Fruit fly (Drosophila melanogaster) whole organism, embryonic: Measurements from ENCODE around the gene Atg5.

Source experiments
- B-H1 ChIP-seq: fragments of 200-800 bp; sonication (Bioruptor generic); IDR thresholded peaks from 3 replicates; pipeline ENCODE4 v1.3.6; 2022; ENCODE audit warnings: missing biosample characterization, missing genetic modification characterization
- CG1024 ChIP-seq: fragments of 200-800 bp; sonication (Bioruptor generic); IDR thresholded peaks from 2 replicates; pipeline ENCODE4 v1.3.6; 2022; ENCODE audit warnings: missing biosample characterization, missing genetic modification characterization
- CG11085 ChIP-seq: fragments of 200-800 bp; sonication (Bioruptor generic); IDR thresholded peaks from 2 replicates; pipeline ENCODE4 v1.3.6; 2022; ENCODE audit warnings: missing biosample characterization, missing genetic modification characterization
- CG12744 ChIP-seq: fragments of 200-800 bp; sonication (Bioruptor generic); optimal IDR thresholded peaks from 2 replicates; lab custom pipeline; 2016; ENCODE audit warnings: missing biosample characterization, missing genetic modification characterization
- CG12942 ChIP-seq: fragments of 200-800 bp; sonication (Bioruptor generic); optimal IDR thresholded peaks from 3 replicates; lab custom pipeline; 2016; ENCODE audit warnings: missing biosample characterization, missing genetic modification characterization
- CG13287 ChIP-seq: fragments of 200-800 bp; sonication (Bioruptor generic); IDR thresholded peaks from 2 replicates; pipeline ENCODE4 v1.3.6; 2022; ENCODE audit warnings: missing biosample characterization, missing genetic modification characterization; ENCODE audit not compliant: partially characterized antibody
- CG14860 ChIP-seq: fragments of 200-800 bp; sonication (Bioruptor generic); IDR thresholded peaks from 3 replicates; pipeline ENCODE4 v1.3.6; 2022; ENCODE audit warnings: missing biosample characterization, missing genetic modification characterization; ENCODE audit not compliant: partially characterized antibody
- CG15601 ChIP-seq: fragments of 200-800 bp; sonication (Bioruptor generic); optimal IDR thresholded peaks from 3 replicates; lab custom pipeline; 2019; ENCODE audit warnings: missing biosample characterization, mild to moderate bottlenecking, missing genetic modification characterization, moderate library complexity
- CG17568 ChIP-seq: fragments of 200-800 bp; sonication (Bioruptor generic); optimal IDR thresholded peaks from 2 replicates; lab custom pipeline; 2018; ENCODE audit warnings: missing biosample characterization, mild to moderate bottlenecking, missing genetic modification characterization, moderate library complexity
- CG17829 ChIP-seq: fragments of 200-800 bp; optimal IDR thresholded peaks from 2 replicates; lab custom pipeline; 2019; ENCODE audit warnings: missing biosample characterization, mild to moderate bottlenecking, missing genetic modification characterization, moderate library complexity
- CG30431 ChIP-seq: fragments of 200-800 bp; sonication (Bioruptor generic); optimal IDR thresholded peaks from 2 replicates; lab custom pipeline; 2017; ENCODE audit warnings: missing biosample characterization, missing genetic modification characterization
- CG3163 ChIP-seq: fragments of 200-800 bp; sonication (Bioruptor generic); optimal IDR thresholded peaks from 3 replicates; lab custom pipeline; 2016; ENCODE audit warnings: missing biosample characterization, missing genetic modification characterization
- CG34224 ChIP-seq: fragments of 200-800 bp; sonication (Bioruptor generic); IDR thresholded peaks from 3 replicates; pipeline ENCODE4 v1.3.6; 2022; ENCODE audit warnings: missing biosample characterization, missing genetic modification characterization; ENCODE audit not compliant: partially characterized antibody
- CG4707 ChIP-seq: fragments of 200-800 bp; sonication (Bioruptor generic); optimal IDR thresholded peaks from 2 replicates; lab custom pipeline; 2018; ENCODE audit warnings: missing biosample characterization, mild to moderate bottlenecking, missing genetic modification characterization, moderate library complexity
- CG7556 ChIP-seq: fragments of 200-800 bp; sonication (Bioruptor generic); optimal IDR thresholded peaks from 2 replicates; lab custom pipeline; 2017; ENCODE audit warnings: missing biosample characterization, mild to moderate bottlenecking, missing genetic modification characterization
- CG7963 ChIP-seq: fragments of 200-800 bp; sonication (Bioruptor generic); IDR thresholded peaks from 3 replicates; pipeline ENCODE4 v1.3.6; 2022; ENCODE audit warnings: missing biosample characterization, missing genetic modification characterization; ENCODE audit not compliant: partially characterized antibody
- CG7987 ChIP-seq: fragments of 200-800 bp; sonication (Bioruptor generic); optimal IDR thresholded peaks from 2 replicates; lab custom pipeline; 2018; ENCODE audit warnings: missing biosample characterization, mild to moderate bottlenecking, missing genetic modification characterization, moderate library complexity
- CG8388 ChIP-seq: fragments of 200-800 bp; sonication (Bioruptor generic); optimal IDR thresholded peaks from 2 replicates; lab custom pipeline; 2019; ENCODE audit warnings: missing biosample characterization, mild to moderate bottlenecking, missing genetic modification characterization, moderate library complexity
- CG9437 ChIP-seq: fragments of 200-800 bp; sonication (Bioruptor generic); optimal IDR thresholded peaks from 2 replicates; lab custom pipeline; 2018; ENCODE audit warnings: missing biosample characterization, mild to moderate bottlenecking, missing genetic modification characterization
- Camta ChIP-seq: fragments of 200-800 bp; sonication (Bioruptor generic); optimal IDR thresholded peaks from 2 replicates; lab custom pipeline; 2016; ENCODE audit warnings: missing biosample characterization, missing genetic modification characterization
- Dad ChIP-seq: fragments of 200-800 bp; sonication (Bioruptor generic); optimal IDR thresholded peaks from 3 replicates; lab custom pipeline; 2016; ENCODE audit warnings: missing biosample characterization, missing genetic modification characterization
- Dip2 ChIP-seq: fragments of 200-800 bp; sonication (Bioruptor generic); IDR thresholded peaks from 2 replicates; pipeline ENCODE4 v1.3.6; 2022; ENCODE audit warnings: missing biosample characterization, missing genetic modification characterization
- Ets65A ChIP-seq: fragments of 200-800 bp; sonication (Bioruptor generic); peaks from one replicate; lab custom pipeline; 2016; ENCODE audit warnings: missing biosample characterization, missing genetic modification characterization
- GATAe ChIP-seq: fragments of 200-800 bp; sonication (Bioruptor generic); conservative IDR thresholded peaks from 2 replicates; pipeline ENCODE4 v1.3.6; 2022; ENCODE audit warnings: missing biosample characterization, missing genetic modification characterization
- HLH4C ChIP-seq: fragments of 200-800 bp; sonication (Bioruptor generic); IDR thresholded peaks from 3 replicates; pipeline ENCODE4 v1.3.6; 2022; ENCODE audit warnings: missing biosample characterization, missing genetic modification characterization; ENCODE audit not compliant: partially characterized antibody
- NK7.1 ChIP-seq: fragments of 200-800 bp; sonication (Bioruptor generic); optimal IDR thresholded peaks from 3 replicates; lab custom pipeline; 2016; ENCODE audit warnings: missing biosample characterization, missing genetic modification characterization
- Six4 ChIP-seq: fragments of 200-800 bp; sonication (Bioruptor generic); optimal IDR thresholded peaks from 2 replicates; lab custom pipeline; 2016; ENCODE audit warnings: missing biosample characterization, missing genetic modification characterization
- Usf ChIP-seq: fragments of 200-800 bp; sonication (Bioruptor generic); optimal IDR thresholded peaks from 2 replicates; lab custom pipeline; 2017; ENCODE audit warnings: missing genotype, missing biosample characterization, missing genetic modification characterization
- ac ChIP-seq: fragments of 200-800 bp; sonication (Bioruptor generic); optimal IDR thresholded peaks from 3 replicates; lab custom pipeline; 2017; ENCODE audit warnings: missing biosample characterization, mild to moderate bottlenecking, missing genetic modification characterization
- al ChIP-seq: fragments of 200-800 bp; sonication (Bioruptor generic); IDR thresholded peaks from 2 replicates; pipeline ENCODE4 v1.3.6; 2022; ENCODE audit warnings: missing biosample characterization, missing genetic modification characterization
- bbx ChIP-seq: fragments of 200-800 bp; sonication (Bioruptor generic); IDR thresholded peaks from 2 replicates; pipeline ENCODE4 v1.3.6; 2022; ENCODE audit warnings: missing biosample characterization, missing genetic modification characterization; ENCODE audit not compliant: partially characterized antibody
- bsh ChIP-seq, 2 experiments: fragments of 200-800 bp; sonication (Bioruptor generic); optimal IDR thresholded peaks; 2 replicates each; lab custom pipeline; 2017 to 2018; ENCODE audit warnings: mild to moderate bottlenecking in 2 of 2, missing biosample characterization in 2 of 2, missing genetic modification characterization in 2 of 2, moderate library complexity in 1 of 2
- cg ChIP-seq: fragments of 200-800 bp; sonication (Bioruptor generic); optimal IDR thresholded peaks from 3 replicates; lab custom pipeline; 2019; ENCODE audit warnings: missing biosample characterization, mild to moderate bottlenecking, missing genetic modification characterization, moderate library complexity
- cwo ChIP-seq: fragments of 200-800 bp; sonication (Bioruptor generic); optimal IDR thresholded peaks from 3 replicates; lab custom pipeline; 2017; ENCODE audit warnings: missing biosample characterization, missing genetic modification characterization, mild to moderate bottlenecking, moderate library complexity, missing genetic modification reagents
- da ChIP-seq: fragments of 200-800 bp; sonication (Bioruptor generic); optimal IDR thresholded peaks from 2 replicates; lab custom pipeline; 2016; ENCODE audit warnings: missing biosample characterization, missing genetic modification characterization
- dan ChIP-seq: fragments of 200-800 bp; sonication (Bioruptor generic); IDR thresholded peaks from 2 replicates; pipeline ENCODE4 v1.3.6; 2022; ENCODE audit warnings: missing biosample characterization, missing genetic modification characterization
- dm ChIP-seq: fragments of 200-800 bp; sonication (Bioruptor generic); optimal IDR thresholded peaks from 3 replicates; lab custom pipeline; 2016; ENCODE audit warnings: missing biosample characterization, missing genetic modification characterization
- dmrt99B ChIP-seq: fragments of 200-800 bp; sonication (Bioruptor generic); optimal IDR thresholded peaks from 2 replicates; lab custom pipeline; 2018; ENCODE audit warnings: missing biosample characterization, mild to moderate bottlenecking, missing genetic modification characterization, moderate library complexity
- esg ChIP-seq: fragments of 200-800 bp; sonication (Bioruptor generic); conservative IDR thresholded peaks from 2 replicates; pipeline ENCODE4 v1.3.6; 2022; ENCODE audit warnings: missing biosample characterization, missing genetic modification characterization
- gcm2 ChIP-seq: fragments of 200-800 bp; sonication (Bioruptor generic); optimal IDR thresholded peaks from 2 replicates; lab custom pipeline; 2016; ENCODE audit warnings: missing biosample characterization, missing genetic modification characterization
- kay ChIP-seq: fragments of 200-800 bp; sonication (Bioruptor generic); optimal IDR thresholded peaks from 2 replicates; lab custom pipeline; 2016; ENCODE audit warnings: missing biosample characterization, missing genetic modification characterization
- oc ChIP-seq: fragments of 200-800 bp; sonication (Bioruptor generic); optimal IDR thresholded peaks from 2 replicates; lab custom pipeline; 2018; ENCODE audit warnings: missing biosample characterization, mild to moderate bottlenecking, missing genetic modification characterization, moderate library complexity
- pb ChIP-seq: fragments of 200-800 bp; sonication (Bioruptor generic); optimal IDR thresholded peaks from 3 replicates; lab custom pipeline; 2016; ENCODE audit warnings: missing biosample characterization, missing genetic modification characterization
- repo ChIP-seq: fragments of 200-800 bp; sonication (Bioruptor generic); optimal IDR thresholded peaks from 2 replicates; lab custom pipeline; 2016; ENCODE audit warnings: missing biosample characterization, missing genetic modification characterization
- sens ChIP-seq: fragments of 200-800 bp; sonication (Bioruptor generic); peaks from one replicate; lab custom pipeline; 2016; ENCODE audit warnings: missing biosample characterization, missing genetic modification characterization
- sisA ChIP-seq: fragments of 200-800 bp; sonication (Bioruptor generic); IDR thresholded peaks from 2 replicates; pipeline ENCODE4 v1.3.6; 2022; ENCODE audit warnings: missing biosample characterization, missing genetic modification characterization
- slbo ChIP-seq: fragments of 200-800 bp; sonication (Bioruptor generic); IDR thresholded peaks from 2 replicates; pipeline ENCODE4 v1.3.6; 2022; ENCODE audit warnings: missing biosample characterization, missing genetic modification characterization
- sug ChIP-seq: fragments of 200-800 bp; optimal IDR thresholded peaks from 2 replicates; lab custom pipeline; 2019; ENCODE audit warnings: missing biosample characterization, mild to moderate bottlenecking, missing genetic modification characterization, moderate library complexity
- tgo ChIP-seq: fragments of 200-800 bp; sonication (Bioruptor generic); IDR thresholded peaks from 3 replicates; pipeline ENCODE4 v1.3.6; 2022; ENCODE audit warnings: missing biosample characterization, missing genetic modification characterization
- unc-4 ChIP-seq: fragments of 200-800 bp; sonication (Bioruptor generic); IDR thresholded peaks from 2 replicates; pipeline ENCODE4 v1.3.6; 2022; ENCODE audit warnings: missing biosample characterization, missing genetic modification characterization; ENCODE audit not compliant: partially characterized antibody
- zen ChIP-seq: fragments of 200-800 bp; sonication (Bioruptor generic); optimal IDR thresholded peaks from 3 replicates; lab custom pipeline; 2018; ENCODE audit warnings: missing biosample characterization, mild to moderate bottlenecking, missing genetic modification characterization, moderate library complexity

Atg5 gene

dm6 chrX:7284964-7285363, 38.6 kb downstream of the Atg5 start (continued):
- TF ChIP-seq unc-4 (peak; percentile 23; the same call in 1 of the 2 replicates), slbo (GFP tag; lab: Robert Waterston, UW) (no peak), dm (GFP tag; lab: Kevin White, UChicago) (no peak), CG8388 (no peak), zen (tag; lab: Kevin White, UChicago) (no peak), HLH4C (GFP tag; lab: Robert Waterston, UW) (peak; percentile 67), CG7963 (0 out of 3 replicates have a peak, but pooled peaks have one; percentile 21), CG12744 (GFP tag; lab: Kevin White, UChicago) (no peak), sug (tag; lab: Kevin White, UChicago) (no peak), Dad (GFP tag; lab: Kevin White, UChicago) (no peak), B-H1 (no peak), cwo (no peak), ac (GFP tag; lab: Kevin White, UChicago) (no peak), Usf (GFP tag; lab: Kevin White, UChicago) (no peak), GATAe (GFP tag; lab: Robert Waterston, UW) (no peak), dmrt99B (no peak), CG7556 (no peak), CG34224 (GFP tag; lab: Robert Waterston, UW) (no peak; the same call in 2 of the 3 replicates), kay (no peak), Six4 (GFP tag; lab: Kevin White, UChicago) (no peak), NK7.1 (GFP tag; lab: Kevin White, UChicago) (no peak), bsh (GFP tag; optimal IDR thresholded peaks at IDR 0.05; lab: Kevin White, UChicago) (no peak), Camta (GFP tag; lab: Kevin White, UChicago) (no peak), dan (no peak), CG30431 (GFP tag; lab: Kevin White, UChicago) (no peak), CG17568 (no peak), sens (GFP tag; lab: Kevin White, UChicago) (peak; percentile 66), CG9437 (GFP tag; lab: Kevin White, UChicago) (no peak), pb (GFP tag; lab: Kevin White, UChicago) (no peak), oc (tag; lab: Kevin White, UChicago) (no peak), repo (GFP tag; lab: Kevin White, UChicago) (no peak), esg (no peak), CG7987 (GFP tag; lab: Kevin White, UChicago) (no peak), CG17829 (tag; lab: Kevin White, UChicago) (no peak), CG14860 (GFP tag; lab: Robert Waterston, UW) (0 out of 3 replicates have a peak, but pooled peaks have one; percentile 37), CG11085 (GFP tag; lab: Robert Waterston, UW) (no peak), cg (GFP tag; lab: Kevin White, UChicago) (no peak), da (GFP tag; lab: Kevin White, UChicago) (no peak), bbx (GFP tag; lab: Robert Waterston, UW) (peak; percentile 70), Ets65A (GFP tag; lab: Kevin White, UChicago) (no peak), CG15601 (no peak), gcm2 (GFP tag; lab: Kevin White, UChicago) (no peak), sisA (GFP tag; lab: Robert Waterston, UW) (no peak), tgo (GFP tag; lab: Robert Waterston, UW) (no peak), CG12942 (GFP tag; lab: Kevin White, UChicago) (no peak), CG3163 (GFP tag; lab: Kevin White, UChicago) (no peak), al (GFP tag; lab: Robert Waterston, UW) (no peak), CG4707 (GFP tag; lab: Kevin White, UChicago) (no peak), CG1024 (GFP tag; lab: Robert Waterston, UW) (no peak), CG13287 (GFP tag; lab: Robert Waterston, UW) (peak; percentile 30; the same call in 1 of the 2 replicates), Dip2 (GFP tag; lab: Robert Waterston, UW) (no peak)
